Worm (Caenorhabditis elegans) whole organism, midembryonic: ENCODE measurements around the gene F54B11.4.

Experiments
- T22C8.4 ChIP-seq: fragments of 200-800 bp; sonication (Bioruptor generic); IDR thresholded peaks from 2 replicates; pipeline ENCODE4 v1.3.6; 2022; ENCODE audit warnings: missing genetic modification characterization, missing compliant biosample characterization
- cog-1 ChIP-seq: sonication (generic microtip); optimal IDR thresholded peaks from 2 replicates; lab custom pipeline; 2016; ENCODE audit warnings: missing genetic modification characterization, missing compliant biosample characterization
- flt-1 ChIP-seq: fragments of 200-800 bp; sonication (Bioruptor generic); IDR thresholded peaks from 2 replicates; pipeline ENCODE4 v1.3.6; 2022; ENCODE audit warnings: missing genetic modification characterization, missing compliant biosample characterization
- klf-2 ChIP-seq: fragments of 200-800 bp; sonication (Bioruptor generic); conservative IDR thresholded peaks from 2 replicates; pipeline ENCODE4 v1.3.6; 2022; ENCODE audit warnings: missing genetic modification reagents, missing genetic modification characterization, missing compliant biosample characterization
- med-1 ChIP-seq: sonication (generic microtip); optimal IDR thresholded peaks from 2 replicates; lab custom pipeline; 2017; ENCODE audit warnings: missing genetic modification characterization, mild to moderate bottlenecking, missing compliant biosample characterization, antibody characterized with exemption, missing genetic modification reagents; ENCODE audit not compliant: insufficient read depth
- ref-1 ChIP-seq: fragments of 200-800 bp; sonication (Bioruptor generic); conservative IDR thresholded peaks from 2 replicates; pipeline ENCODE4 v1.3.6; 2022; ENCODE audit warnings: missing genetic modification reagents, missing genetic modification characterization, missing compliant biosample characterization
- tab-1 ChIP-seq: fragments of 200-800 bp; sonication (Bioruptor generic); IDR thresholded peaks from 2 replicates; pipeline ENCODE4 v1.3.6; 2022; ENCODE audit warnings: missing genetic modification characterization, missing compliant biosample characterization
- ztf-23 ChIP-seq: fragments of 200-800 bp; sonication (Bioruptor generic); IDR thresholded peaks from 2 replicates; pipeline ENCODE4 v1.3.6; 2022; ENCODE audit warnings: missing genetic modification reagents, missing genetic modification characterization, missing compliant biosample characterization
- ztf-29 ChIP-seq: fragments of 200-800 bp; sonication (Bioruptor generic); IDR thresholded peaks from 2 replicates; pipeline ENCODE4 v1.3.6; 2022; ENCODE audit warnings: missing genetic modification reagents, missing genetic modification characterization, missing compliant biosample characterization

Gene F54B11.4

DNA sequence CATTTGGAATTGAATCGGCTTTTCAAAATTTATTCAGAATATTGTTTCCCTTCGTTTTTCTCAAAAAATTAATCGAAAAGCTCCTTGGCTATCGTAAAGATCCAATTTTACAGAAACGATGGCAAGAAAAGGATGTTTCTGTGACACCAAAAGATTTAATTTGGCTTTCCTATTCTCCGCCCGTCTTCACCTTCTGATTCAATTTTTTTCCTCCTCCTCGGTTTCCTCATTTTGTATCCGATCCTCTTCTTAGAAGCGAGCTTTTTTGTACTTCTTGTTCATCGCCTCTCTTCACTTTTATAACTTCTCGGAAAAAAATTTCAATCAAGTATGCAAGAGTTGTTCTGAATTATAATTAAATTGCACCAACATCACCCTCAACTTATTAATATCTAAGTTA lies 17.6 kb downstream of the F54B11.4 start:
- TF ChIP-seq med-1 (GFP tag; lab: Kevin White, UChicago), result no peak
- no peak for TF ChIP-seq klf-2 (GFP tag; lab: Robert Waterston, UW)
- no peak for TF ChIP-seq ref-1 (GFP tag; lab: Robert Waterston, UW)
- no peak for TF ChIP-seq cog-1 (tag; lab: Kevin White, UChicago)
- no peak for TF ChIP-seq ztf-23 (GFP tag; lab: Robert Waterston, UW)
- no peak for TF ChIP-seq tab-1
- no peak for TF ChIP-seq T22C8.4 (GFP tag; lab: Robert Waterston, UW)
- TF ChIP-seq flt-1, result no peak
- TF ChIP-seq ztf-29 (GFP tag; lab: Robert Waterston, UW), result no peak

DNA sequence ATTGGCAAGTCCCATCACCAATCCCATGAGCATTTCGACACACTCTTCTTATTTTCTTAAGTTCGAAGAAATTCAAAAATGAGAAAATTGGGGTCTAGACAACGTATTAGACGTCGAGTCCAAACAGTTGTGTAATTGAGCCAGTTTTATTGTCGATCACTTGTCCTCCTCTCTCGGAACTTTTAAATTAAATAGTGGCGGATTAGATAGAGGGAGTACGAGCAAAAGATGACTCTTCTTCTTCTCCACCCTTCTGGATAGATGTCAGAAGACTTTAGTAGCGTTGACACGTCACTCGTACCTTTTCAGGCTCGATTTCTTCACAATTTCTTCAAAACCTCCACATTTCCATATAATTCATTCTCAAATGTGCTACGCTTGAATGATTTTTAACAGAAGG lies 22.7 kb downstream of the F54B11.4 start:
- TF ChIP-seq tab-1 (no peak), med-1 (GFP tag; lab: Kevin White, UChicago) (no peak), flt-1 (no peak), ztf-23 (GFP tag; lab: Robert Waterston, UW) (no peak), ztf-29 (GFP tag; lab: Robert Waterston, UW) (no peak), ref-1 (GFP tag; lab: Robert Waterston, UW) (no peak), T22C8.4 (GFP tag; lab: Robert Waterston, UW) (no peak), klf-2 (GFP tag; lab: Robert Waterston, UW) (no peak)

ce11 chrX:13618574-13618973 lies 26.1 kb downstream of the F54B11.4 start, which contains the start of gene nlp-53:
nlp-53 (plus strand) TSS chrX:13618874.
- TF ChIP-seq tab-1 (no peak), ztf-29 (GFP tag; lab: Robert Waterston, UW) (no peak), med-1 (GFP tag; lab: Kevin White, UChicago) (no peak)

- TF ChIP-seq T22C8.4 (GFP tag; lab: Robert Waterston, UW) (no peak), flt-1 (no peak), klf-2 (GFP tag; lab: Robert Waterston, UW) (no peak), ztf-23 (GFP tag; lab: Robert Waterston, UW) (no peak), cog-1 (tag; lab: Kevin White, UChicago) (no peak)
Observed at ce11 chrX:13621628-13622027, 29.2 kb downstream of the F54B11.4 start, which contains the start of gene Y12A6A.1. Y12A6A.1 (minus strand) TSS chrX:13621728.

DNA sequence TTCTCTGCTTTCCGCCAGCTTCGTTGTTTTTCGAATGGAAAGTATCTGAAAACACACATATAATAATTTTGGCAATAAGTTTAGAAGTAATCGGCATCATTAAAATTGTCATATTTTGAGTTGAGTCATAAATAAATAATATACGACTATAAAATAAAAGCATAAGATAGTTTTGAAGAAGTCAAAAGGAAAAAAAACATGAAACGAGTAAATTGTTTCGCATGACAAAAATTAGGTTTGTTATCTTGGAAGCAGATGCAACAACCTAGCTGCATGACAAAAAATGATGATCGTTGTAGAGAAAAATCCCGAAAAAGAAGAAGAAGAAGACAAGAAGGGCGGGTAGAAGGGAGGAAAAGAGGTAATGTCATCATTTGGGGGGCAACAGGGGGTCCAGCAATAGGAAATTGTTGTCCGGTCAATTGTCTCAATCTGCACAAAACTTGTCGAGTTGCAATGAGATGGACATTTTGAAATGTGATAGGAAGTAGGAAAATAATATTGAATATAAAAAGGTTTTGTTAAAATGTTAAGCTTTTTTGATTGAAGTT lies 38.7 kb downstream of the F54B11.4 start, which contains the start of gene nlg-1:
Gene nlg-1 (minus strand): TSS at position 51 of the 551 bp plus-strand sequence.
- TF ChIP-seq flt-1 (no peak), ztf-29 (GFP tag; lab: Robert Waterston, UW) (no peak), med-1 (GFP tag; lab: Kevin White, UChicago) (no peak), ztf-23 (GFP tag; lab: Robert Waterston, UW) (no peak), tab-1 (no peak), cog-1 (tag; lab: Kevin White, UChicago) (no peak), ref-1 (GFP tag; lab: Robert Waterston, UW) (no peak), T22C8.4 (GFP tag; lab: Robert Waterston, UW) (no peak), klf-2 (GFP tag; lab: Robert Waterston, UW) (no peak)

ce11 chrX:13632245-13632644 lies 39.8 kb downstream of the F54B11.4 start:
- TF ChIP-seq klf-2 (GFP tag; lab: Robert Waterston, UW) (no peak), tab-1 (no peak), flt-1 (no peak), med-1 (GFP tag; lab: Kevin White, UChicago) (no peak), ztf-29 (GFP tag; lab: Robert Waterston, UW) (no peak), ref-1 (GFP tag; lab: Robert Waterston, UW) (no peak), ztf-23 (GFP tag; lab: Robert Waterston, UW) (no peak), T22C8.4 (GFP tag; lab: Robert Waterston, UW) (no peak), cog-1 (tag; lab: Kevin White, UChicago) (no peak)

ce11 chrX:13633032-13633431 lies 40.6 kb downstream of the F54B11.4 start:
- TF ChIP-seq T22C8.4 (GFP tag; lab: Robert Waterston, UW) (no peak), ztf-23 (GFP tag; lab: Robert Waterston, UW) (no peak), cog-1 (tag; lab: Kevin White, UChicago) (no peak), ref-1 (GFP tag; lab: Robert Waterston, UW) (no peak), tab-1 (no peak), ztf-29 (GFP tag; lab: Robert Waterston, UW) (no peak), flt-1 (no peak)

DNA sequence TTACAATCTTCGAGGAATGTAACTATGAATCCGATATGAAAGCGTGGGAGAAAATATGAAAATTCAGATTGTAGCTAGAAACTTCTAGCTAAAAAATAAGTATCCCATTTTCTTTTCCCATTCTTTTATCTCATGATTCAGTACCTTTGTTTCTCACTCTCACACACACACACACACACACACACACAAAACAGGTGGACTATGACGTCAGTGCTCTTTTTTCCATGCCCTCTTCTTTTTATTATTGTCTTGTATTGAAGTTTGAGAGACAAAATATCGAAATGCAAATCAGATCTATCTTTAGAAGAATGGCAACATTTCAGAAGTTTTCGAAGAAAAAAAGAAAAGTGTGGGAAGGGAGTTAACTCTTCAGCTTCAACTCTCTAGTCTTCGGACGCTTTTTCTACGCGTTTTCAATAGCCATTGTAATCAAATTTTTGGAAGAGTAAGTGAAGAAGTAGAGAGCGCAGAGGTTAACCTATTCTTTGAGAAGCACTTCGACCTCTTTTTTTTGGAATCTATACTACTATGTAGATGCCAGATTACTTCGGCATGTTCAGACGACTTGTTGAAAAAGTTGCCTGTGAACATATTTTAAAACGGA lies 41.5 kb downstream of the F54B11.4 start:
- TF ChIP-seq T22C8.4 (GFP tag; lab: Robert Waterston, UW) (no peak), ztf-23 (GFP tag; lab: Robert Waterston, UW) (no peak), ref-1 (GFP tag; lab: Robert Waterston, UW) (no peak), klf-2 (GFP tag; lab: Robert Waterston, UW) (no peak), ztf-29 (GFP tag; lab: Robert Waterston, UW) (no peak), med-1 (GFP tag; lab: Kevin White, UChicago) (no peak)

DNA sequence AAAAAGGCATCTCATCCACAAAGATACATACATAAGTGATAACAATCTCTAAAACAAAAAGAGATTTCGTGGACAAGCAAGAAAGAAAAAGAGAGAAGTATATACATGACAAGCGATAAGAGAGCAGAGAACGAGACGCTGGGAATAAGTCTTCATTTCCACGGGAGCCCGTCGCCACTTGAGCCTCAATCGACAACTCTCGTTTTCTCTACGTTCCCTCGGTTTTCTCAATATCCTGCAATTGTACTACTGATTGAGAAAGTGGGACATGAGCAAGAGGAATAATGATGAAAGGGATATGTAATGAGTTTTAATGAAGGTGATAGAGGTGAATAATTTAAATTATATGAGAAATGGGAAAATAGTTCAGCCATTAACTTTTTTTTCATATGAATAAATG lies 45.1 kb downstream of the F54B11.4 start:
- TF ChIP-seq tab-1 (no peak), ztf-23 (GFP tag; lab: Robert Waterston, UW) (no peak), flt-1 (no peak), T22C8.4 (GFP tag; lab: Robert Waterston, UW) (no peak), ref-1 (GFP tag; lab: Robert Waterston, UW) (no peak), klf-2 (GFP tag; lab: Robert Waterston, UW) (no peak), ztf-29 (GFP tag; lab: Robert Waterston, UW) (no peak), med-1 (GFP tag; lab: Kevin White, UChicago) (no peak)
